Fruit fly (Drosophila melanogaster) whole organism, larva: ENCODE measurements around the gene CG13310.
A peak's percentile ranks its signal among the peaks of the same experiment; 100 is the strongest.

ENCODE experiments used
- noc ChIP-seq: fragments of 200-800 bp; sonication (Bioruptor generic); optimal IDR thresholded peaks from 3 replicates; lab custom pipeline; 2019; ENCODE audit warnings: missing biosample characterization, mild to moderate bottlenecking, missing genetic modification characterization, moderate library complexity

The CG13310 gene

dm6 chr3L:8802064-8802463, 1.7 kb upstream of the CG13310 start, which contains the start of the genes CG13311 and CG34426:
TSS of gene CG13311 (minus strand) at chr3L:8802164.
TSS of gene CG34426 (plus strand) at chr3L:8802463.
- no peak for TF ChIP-seq noc

DNA sequence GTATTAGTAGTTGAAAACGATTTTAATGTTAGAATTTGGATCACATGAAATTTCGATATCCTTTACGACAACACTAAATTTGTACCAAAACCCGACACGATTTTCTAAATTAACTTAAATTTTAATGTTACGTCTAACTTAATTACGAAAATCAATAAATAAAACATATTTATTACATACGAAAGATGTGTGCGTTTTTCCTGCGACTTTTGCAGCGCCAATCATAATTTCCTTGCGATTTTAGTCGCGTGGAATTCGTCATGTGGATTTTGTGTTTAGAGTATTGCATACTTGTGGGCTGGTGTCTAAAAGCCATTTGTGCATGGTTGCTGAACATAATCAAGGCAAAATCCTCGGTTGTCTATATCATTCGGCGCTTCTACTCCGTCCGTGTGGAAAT, 1.8 kb downstream of the CG13310 start:
- TF ChIP-seq noc, result no peak

- TF ChIP-seq noc, result no peak
Measured at dm6 chr3L:8798129-8798528, 2.2 kb downstream of the CG13310 start.

- no peak for TF ChIP-seq noc
Measured at dm6 chr3L:8788445-8788844, 11.9 kb downstream of the CG13310 start, which contains the start of gene Acbp5. TSS of gene Acbp5 (minus strand) at chr3L:8788545.

DNA sequence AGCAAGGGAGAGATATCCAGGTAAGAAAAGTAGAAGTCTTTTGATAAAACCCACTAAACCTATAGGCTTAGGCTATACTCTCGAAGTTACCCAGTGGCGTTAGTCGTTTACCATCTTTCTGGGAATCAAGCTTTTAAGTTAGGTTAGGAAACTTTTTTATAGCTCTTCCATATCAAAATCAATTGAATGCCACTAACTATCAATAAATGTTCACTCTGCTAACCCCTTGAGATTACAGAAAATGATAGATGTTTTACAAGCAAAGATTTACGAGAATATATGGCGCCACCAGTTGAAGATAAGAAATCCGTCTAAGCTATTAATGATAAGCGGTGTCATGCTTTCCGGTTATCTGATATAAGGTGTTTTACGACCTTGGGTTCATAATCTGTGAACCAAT, 12.6 kb downstream of the CG13310 start:
- TF ChIP-seq noc, result peak; percentile 44

dm6 chr3L:8787240-8787639, 13.1 kb downstream of the CG13310 start:
- no peak for TF ChIP-seq noc

DNA sequence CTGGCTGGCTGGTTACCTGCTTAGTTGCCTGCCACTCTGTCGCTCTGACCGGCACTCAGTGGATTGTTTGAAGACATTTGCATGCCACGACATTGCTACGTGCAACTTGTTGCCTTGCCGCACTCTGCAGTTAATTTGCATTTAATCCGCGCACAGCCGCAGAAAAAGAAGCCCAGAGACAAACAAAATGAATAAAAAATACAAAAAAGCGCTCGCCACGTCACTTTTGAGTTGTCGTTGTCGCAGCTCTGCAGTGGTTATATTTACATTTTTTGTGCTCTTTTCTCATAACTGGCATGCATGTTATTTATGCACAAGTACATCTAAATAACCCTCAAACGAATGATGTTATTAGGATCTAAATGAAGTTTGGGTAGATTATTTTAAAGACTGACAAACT, 17.0 kb downstream of the CG13310 start:
- TF ChIP-seq noc, result no peak

- no peak for TF ChIP-seq noc
Measured at dm6 chr3L:8781993-8782392, 18.3 kb downstream of the CG13310 start.

DNA sequence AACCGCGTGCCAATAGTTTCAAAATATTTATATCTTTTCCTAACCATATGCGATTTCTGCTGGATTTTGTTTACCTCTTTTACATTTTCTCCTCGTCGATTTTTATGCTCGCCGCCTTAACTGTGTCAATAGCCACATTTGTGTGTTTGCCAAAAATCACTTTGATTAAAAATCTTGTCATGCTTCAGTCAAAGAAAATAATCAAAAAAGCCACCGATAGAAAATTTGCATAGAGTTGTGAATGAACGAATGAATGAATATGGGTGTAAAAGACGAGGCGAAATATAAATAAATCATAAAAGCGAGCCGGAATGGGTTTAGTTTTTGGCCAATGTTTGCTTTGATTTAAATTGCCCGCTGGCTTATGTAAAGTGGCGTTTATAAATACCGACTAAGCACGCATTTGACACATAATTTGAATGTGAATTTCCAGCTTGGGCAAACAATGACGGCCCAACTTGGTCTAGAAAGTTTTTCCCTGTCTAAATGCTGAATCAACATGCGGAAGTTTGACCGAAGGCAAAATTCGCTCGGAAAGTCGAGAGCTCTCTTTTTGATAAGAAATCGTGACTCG, 19.5 kb downstream of the CG13310 start:
- TF ChIP-seq noc, result peak; percentile 28

dm6 chr3L:8777313-8777924, 22.9 kb downstream of the CG13310 start:
- no peak for TF ChIP-seq noc

- no peak for TF ChIP-seq noc
Measured at dm6 chr3L:8774974-8775731, 25.2 kb downstream of the CG13310 start.

dm6 chr3L:8773713-8774112, 26.6 kb downstream of the CG13310 start:
- no peak for TF ChIP-seq noc

DNA sequence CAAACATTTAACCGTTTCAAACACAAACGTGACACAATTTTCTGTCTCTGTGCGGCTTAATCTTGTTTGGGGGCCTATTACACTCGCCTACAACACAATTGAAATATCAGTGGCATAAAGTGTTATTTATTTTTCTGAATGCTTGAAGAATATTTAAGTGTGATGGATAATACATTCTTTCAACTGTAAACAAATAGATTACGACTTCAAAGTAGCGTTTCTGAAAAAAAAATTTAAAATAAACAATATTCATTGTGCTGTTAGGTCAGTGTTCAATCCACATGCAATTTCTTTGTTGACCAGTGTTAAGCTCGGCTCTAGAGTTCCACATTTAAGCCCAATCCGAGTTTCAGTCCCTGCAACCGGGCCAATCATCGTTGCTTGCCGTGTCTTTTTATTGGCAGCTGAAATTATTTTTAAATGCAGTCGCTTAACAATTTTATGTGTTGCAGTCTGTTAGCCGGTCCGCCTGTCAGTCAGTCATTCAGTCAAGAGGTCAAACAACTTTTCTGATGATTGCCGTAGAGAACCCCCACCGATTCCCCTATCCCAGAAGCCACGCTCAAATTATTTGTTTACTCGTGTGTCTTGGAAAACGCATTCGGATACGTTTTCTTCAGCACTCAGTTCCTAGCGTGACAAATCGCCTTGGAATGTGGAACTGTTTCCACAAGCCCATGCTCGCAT, 27.2 kb downstream of the CG13310 start:
- no peak for TF ChIP-seq noc

DNA sequence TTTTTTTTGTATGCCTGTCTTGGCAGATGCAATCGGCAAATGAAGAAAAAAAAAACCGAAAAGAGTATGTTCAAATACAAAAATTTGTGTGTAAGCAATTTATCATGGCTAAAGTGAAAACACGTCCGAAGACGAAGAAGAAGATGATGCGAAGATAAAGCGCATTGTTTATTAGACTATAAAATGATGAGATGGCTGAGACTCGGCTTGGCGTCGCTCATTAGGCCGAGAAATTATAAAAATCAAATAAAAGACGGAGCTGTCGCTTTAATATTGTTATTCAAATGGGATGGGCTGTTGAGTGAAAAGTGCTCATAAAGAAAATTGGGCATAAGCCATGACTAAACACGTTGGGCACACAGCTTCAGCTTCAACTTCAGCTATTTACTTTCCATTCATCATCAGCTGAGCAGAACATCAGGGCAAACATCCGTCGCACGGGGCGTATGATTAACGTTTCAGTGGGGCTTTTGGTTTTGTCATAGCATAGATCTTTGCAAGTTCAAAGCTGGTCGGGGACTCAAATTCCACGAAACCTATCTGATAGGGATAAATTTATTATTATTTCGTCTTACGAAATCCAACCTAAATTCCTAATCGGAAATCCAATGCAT, 29.6 kb downstream of the CG13310 start:
- TF ChIP-seq noc, result no peak

- TF ChIP-seq noc, result peak; percentile 75
Measured at dm6 chr3L:8767876-8768275, 32.5 kb downstream of the CG13310 start.

- peak; percentile 98 for TF ChIP-seq noc
Measured at dm6 chr3L:8765969-8766538, 34.3 kb downstream of the CG13310 start.
